Fruit fly (Drosophila melanogaster) whole organism, wandering third instar larva: ENCODE results near the gene haf.

Experiments used
- CG9705 ChIP-seq: fragments of 200-800 bp; sonication (Bioruptor generic); optimal IDR thresholded peaks from 2 replicates; lab custom pipeline; 2018; ENCODE audit warnings: missing biosample characterization, mild to moderate bottlenecking, missing genetic modification characterization
- Jra ChIP-seq: sonication (Bioruptor generic); optimal IDR thresholded peaks from 2 replicates; lab custom pipeline; 2016; ENCODE audit warnings: missing biosample characterization, missing genetic modification characterization
- Mio ChIP-seq: sonication (Bioruptor generic); optimal IDR thresholded peaks from 2 replicates; lab custom pipeline; 2016; ENCODE audit warnings: missing biosample characterization, missing genetic modification characterization
- Myc ChIP-seq: fragments of >200 bp; optimal IDR thresholded peaks from 2 replicates; lab custom pipeline; 2017
- OdsH ChIP-seq: fragments of 200-800 bp; sonication (Bioruptor generic); optimal IDR thresholded peaks from 2 replicates; lab custom pipeline; 2016; ENCODE audit warnings: missing biosample characterization, mild to moderate bottlenecking, missing genetic modification characterization
- Vsx2 ChIP-seq: fragments of 200-300, 225-300 bp; sonication (Bioruptor generic); optimal IDR thresholded peaks from 2 replicates; lab custom pipeline; 2018; ENCODE audit warnings: missing biosample characterization, missing genetic modification characterization; ENCODE audit not compliant: partially characterized antibody
- ey ChIP-seq: fragments of 200-800 bp; sonication (Bioruptor generic); optimal IDR thresholded peaks from 2 replicates; lab custom pipeline; 2016; ENCODE audit warnings: missing biosample characterization, missing genetic modification characterization
- fru ChIP-seq: fragments of 200-800 bp; sonication (Bioruptor generic); optimal IDR thresholded peaks from 3 replicates; lab custom pipeline; 2016; ENCODE audit warnings: missing biosample characterization, mild to moderate bottlenecking, missing genetic modification characterization
- h ChIP-seq: fragments of 200-800 bp; sonication (Bioruptor generic); optimal IDR thresholded peaks from 3 replicates; lab custom pipeline; 2016; ENCODE audit warnings: missing biosample characterization, mild to moderate bottlenecking, missing genetic modification characterization
- jim ChIP-seq: fragments of 175-275, 200-325 bp; sonication (Bioruptor generic); optimal IDR thresholded peaks from 2 replicates; lab custom pipeline; 2016; ENCODE audit warnings: missing biosample characterization, mild to moderate bottlenecking, missing genetic modification characterization
- lola ChIP-seq: fragments of >200 bp; optimal IDR thresholded peaks from 2 replicates; lab custom pipeline; 2017; ENCODE audit warnings: missing biosample characterization, missing genetic modification characterization
- sage ChIP-seq: fragments of 200-800 bp; sonication (Bioruptor generic); optimal IDR thresholded peaks from 2 replicates; lab custom pipeline; 2016; ENCODE audit warnings: missing biosample characterization, mild to moderate bottlenecking, missing genetic modification characterization

- TF ChIP-seq lola (GFP tag; lab: Kevin White, UChicago) (no peak), OdsH (GFP tag; lab: Kevin White, UChicago) (peak; percentile 64), sage (no peak), CG9705 (GFP tag; lab: Kevin White, UChicago) (peak; percentile 45), jim (no peak), Jra (no peak), Mio (GFP tag; lab: Kevin White, UChicago) (no peak), h (GFP tag; lab: Kevin White, UChicago) (peak; percentile 66), Myc (lab: Kevin White, UChicago) (no peak), fru (GFP tag; lab: Kevin White, UChicago) (peak; percentile 73), ey (peak; percentile 58), Vsx2 (no peak)
These were observed 88.4 kb downstream of the haf start for dm6 chr2L:1643252-1643864.
